Worm (Caenorhabditis elegans) whole organism, young adult: ENCODE results near the gene ZK354.8.
"Not testable (repeated sequence)": the region's sequence is repeated elsewhere in the genome, so short reads cannot be mapped to it uniquely, and the experiment has no call there.

Experiments
- B0261.1 ChIP-seq: sonication (generic microtip); optimal IDR thresholded peaks from 2 replicates; lab custom pipeline; 2016; ENCODE audit warnings: mild to moderate bottlenecking, missing genetic modification characterization, moderate library complexity, missing compliant biosample characterization
- C06A6.2 ChIP-seq: fragments of 200-800 bp; sonication (Bioruptor generic); conservative IDR thresholded peaks from 2 replicates; pipeline ENCODE4 v1.3.6; 2022; ENCODE audit warnings: missing genetic modification characterization, missing compliant biosample characterization
- D2030.7 ChIP-seq: fragments of 200-800 bp; sonication (Bioruptor generic); IDR thresholded peaks from 2 replicates; pipeline ENCODE4 v1.3.6; 2022; ENCODE audit warnings: missing genetic modification reagents, missing genetic modification characterization, missing compliant biosample characterization
- F49E8.2 ChIP-seq: sonication (generic microtip); optimal IDR thresholded peaks from 3 replicates; lab custom pipeline; 2017; ENCODE audit warnings: missing genetic modification characterization, mild to moderate bottlenecking, missing compliant biosample characterization, antibody characterized with exemption, moderate library complexity; ENCODE audit not compliant: insufficient read depth
- F57A8.1 ChIP-seq: fragments of 200-800 bp; sonication (Bioruptor generic); optimal IDR thresholded peaks from 2 replicates; lab custom pipeline; 2018; ENCODE audit warnings: mild to moderate bottlenecking, missing genetic modification characterization, moderate library complexity, missing compliant biosample characterization
- K11D2.4 ChIP-seq: fragments of 200-800 bp; sonication (Bioruptor generic); IDR thresholded peaks from 2 replicates; pipeline ENCODE4 v1.3.6; 2022; ENCODE audit warnings: missing genetic modification reagents, missing genetic modification characterization, missing compliant biosample characterization
- Y53G8AR.9 ChIP-seq: fragments of 200-800 bp; sonication (Bioruptor generic); conservative IDR thresholded peaks from 2 replicates; pipeline ENCODE4 v1.3.6; 2022; ENCODE audit warnings: missing genetic modification reagents, missing genetic modification characterization, missing compliant biosample characterization
- Y95B8A.8 ChIP-seq: fragments of 200-800 bp; sonication (Bioruptor generic); IDR thresholded peaks from 2 replicates; pipeline ENCODE4 v1.3.6; 2022; ENCODE audit warnings: missing genetic modification reagents, missing genetic modification characterization, missing compliant biosample characterization
- akir-1 ChIP-seq: fragments of 200-800 bp; sonication (Bioruptor generic); optimal IDR thresholded peaks from 2 replicates; lab custom pipeline; 2018; ENCODE audit warnings: mild to moderate bottlenecking, missing genetic modification characterization, moderate library complexity, missing compliant biosample characterization
- attf-5 ChIP-seq: fragments of 200-800 bp; sonication (Bioruptor generic); optimal IDR thresholded peaks from 2 replicates; lab custom pipeline; 2018; ENCODE audit warnings: mild to moderate bottlenecking, missing genetic modification characterization, missing compliant biosample characterization
- attf-6 ChIP-seq: fragments of 200-800 bp; sonication (Bioruptor generic); IDR thresholded peaks from 2 replicates; pipeline ENCODE4 v1.3.6; 2022; ENCODE audit warnings: missing genetic modification reagents, missing genetic modification characterization, missing compliant biosample characterization
- ceh-100 ChIP-seq: fragments of 200-800 bp; sonication (Bioruptor generic); IDR thresholded peaks from 2 replicates; pipeline ENCODE4 v1.3.6; 2022; ENCODE audit warnings: missing genetic modification reagents, missing genetic modification characterization, missing compliant biosample characterization
- ceh-40 ChIP-seq: fragments of 200-800 bp; sonication (Bioruptor generic); IDR thresholded peaks from 2 replicates; pipeline ENCODE4 v1.3.6; 2022; ENCODE audit warnings: missing genetic modification characterization, missing compliant biosample characterization
- egl-44 ChIP-seq: fragments of 200-800 bp; sonication (Bioruptor generic); IDR thresholded peaks from 2 replicates; pipeline ENCODE4 v1.3.6; 2022; ENCODE audit warnings: missing genetic modification reagents, missing genetic modification characterization, missing compliant biosample characterization
- ekl-4 ChIP-seq: fragments of 200-800 bp; sonication (Bioruptor generic); IDR thresholded peaks from 2 replicates; pipeline ENCODE4 v1.3.6; 2022; ENCODE audit warnings: missing genetic modification reagents, missing genetic modification characterization, missing compliant biosample characterization
- fkh-3 ChIP-seq: sonication (generic microtip); optimal IDR thresholded peaks from 2 replicates; lab custom pipeline; 2016; ENCODE audit warnings: mild to moderate bottlenecking, missing genetic modification characterization, missing compliant biosample characterization
- him-1 ChIP-seq: sonication (generic microtip); optimal IDR thresholded peaks from 2 replicates; lab custom pipeline; 2016; ENCODE audit warnings: missing genotype, missing genetic modification reagents, missing genetic modification characterization, missing compliant biosample characterization
- hmg-1.2 ChIP-seq: fragments of 200-800 bp; sonication (Bioruptor generic); IDR thresholded peaks from 2 replicates; pipeline ENCODE4 v1.3.6; 2022; ENCODE audit warnings: missing genetic modification reagents, missing genetic modification characterization, missing compliant biosample characterization
- hmg-20 ChIP-seq: fragments of 200-800 bp; sonication (Bioruptor generic); IDR thresholded peaks from 2 replicates; pipeline ENCODE4 v1.3.6; 2022; ENCODE audit warnings: missing genetic modification reagents, missing genetic modification characterization, missing compliant biosample characterization
- hsf-1 ChIP-seq: fragments of 200-800 bp; sonication (Bioruptor generic); IDR thresholded peaks from 2 replicates; pipeline ENCODE4 v1.3.6; 2022; ENCODE audit warnings: missing genetic modification reagents, missing genetic modification characterization, missing compliant biosample characterization
- let-607 ChIP-seq, 2 experiments: fragments of 200-800 bp in 1 of 2; sonication (Bioruptor generic) in 1 of 2; sonication (generic microtip) in 1 of 2; optimal IDR thresholded peaks; 2 replicates each; lab custom pipeline; 2016 to 2018; ENCODE audit warnings: mild to moderate bottlenecking in 2 of 2, missing compliant biosample characterization in 2 of 2, missing genetic modification characterization in 2 of 2, moderate library complexity in 2 of 2, missing genotype in 1 of 2
- lsl-1 ChIP-seq: fragments of 200-800 bp; sonication (Bioruptor generic); optimal IDR thresholded peaks from 2 replicates; lab custom pipeline; 2018; ENCODE audit warnings: mild to moderate bottlenecking, missing genetic modification characterization, moderate library complexity, missing compliant biosample characterization
- madf-8 ChIP-seq: fragments of 200-800 bp; sonication (Bioruptor generic); conservative IDR thresholded peaks from 2 replicates; pipeline ENCODE4 v1.3.6; 2022; ENCODE audit warnings: missing genetic modification reagents, missing genetic modification characterization, missing compliant biosample characterization
- mcd-1 ChIP-seq: fragments of 200-800 bp; sonication (Bioruptor generic); IDR thresholded peaks from 2 replicates; pipeline ENCODE4 v1.3.6; 2022; ENCODE audit warnings: missing genetic modification reagents, missing genetic modification characterization, missing compliant biosample characterization
- nhr-90 ChIP-seq: sonication (generic microtip); optimal IDR thresholded peaks from 2 replicates; lab custom pipeline; 2016; ENCODE audit warnings: missing genotype, mild to moderate bottlenecking, missing genetic modification characterization, missing compliant biosample characterization
- pbrm-1 ChIP-seq: fragments of 200-800 bp; sonication (Bioruptor generic); IDR thresholded peaks from 2 replicates; pipeline ENCODE4 v1.3.6; 2022; ENCODE audit warnings: missing genetic modification reagents, missing genetic modification characterization, missing compliant biosample characterization
- rcor-1 ChIP-seq: fragments of 200-800 bp; sonication (Bioruptor generic); IDR thresholded peaks from 2 replicates; pipeline ENCODE4 v1.3.6; 2022; ENCODE audit warnings: missing genetic modification reagents, missing genetic modification characterization, missing compliant biosample characterization
- rpc-1 ChIP-seq, 2 experiments: fragments of 150-350 bp in 1 of 2; sonication (generic microtip) in 1 of 2; optimal IDR thresholded peaks; 2 replicates each; lab custom pipeline; 2014 to 2018; ENCODE audit warnings: missing biosample characterization in 1 of 2, missing genetic modification characterization in 1 of 2, missing genetic modification reagents in 1 of 2, missing genotype in 1 of 2
- snpc-1.1 ChIP-seq: sonication (generic microtip); optimal IDR thresholded peaks from 2 replicates; lab custom pipeline; 2017; ENCODE audit warnings: missing genetic modification characterization, mild to moderate bottlenecking, missing compliant biosample characterization, antibody characterized with exemption, moderate library complexity, missing genotype, missing genetic modification reagents; ENCODE audit not compliant: insufficient read depth
- snpc-1.3 ChIP-seq: sonication (generic microtip); optimal IDR thresholded peaks from 2 replicates; lab custom pipeline; 2017; ENCODE audit warnings: missing genetic modification characterization, mild to moderate bottlenecking, missing compliant biosample characterization, antibody characterized with exemption, moderate library complexity, missing genotype, missing genetic modification reagents; ENCODE audit not compliant: insufficient read depth
- snpc-3.4 ChIP-seq: sonication (generic microtip); optimal IDR thresholded peaks from 2 replicates; lab custom pipeline; 2017; ENCODE audit warnings: missing genetic modification characterization, mild to moderate bottlenecking, missing compliant biosample characterization, antibody characterized with exemption, moderate library complexity, missing genotype, missing genetic modification reagents
- snpc-4 ChIP-seq, 5 experiments: fragments of 150-350 bp in 1 of 5; sonication (generic microtip) in 4 of 5; optimal IDR thresholded peaks; 2 replicates each; lab custom pipeline; 2014 to 2018; ENCODE audit warnings: missing genetic modification characterization in 5 of 5, missing biosample characterization in 3 of 5, antibody characterized with exemption in 2 of 5, mild to moderate bottlenecking in 2 of 5, missing compliant biosample characterization in 2 of 5, missing genotype in 2 of 5, moderate library complexity in 2 of 5, missing genetic modification reagents in 1 of 5
- tbp1 ChIP-seq: fragments of 200-800 bp; sonication (Bioruptor generic); optimal IDR thresholded peaks from 2 replicates; lab custom pipeline; 2018; ENCODE audit warnings: mild to moderate bottlenecking, missing genetic modification characterization, missing compliant biosample characterization
- unc-130 ChIP-seq: sonication (generic microtip); optimal IDR thresholded peaks from 2 replicates; lab custom pipeline; 2016; ENCODE audit warnings: missing genetic modification reagents, missing genetic modification characterization, missing compliant biosample characterization
- unc-62 ChIP-seq: fragments of 150-350 bp; optimal IDR thresholded peaks from 2 replicates; lab custom pipeline; 2014; ENCODE audit warnings: missing biosample characterization, missing genetic modification reagents, missing genetic modification characterization
- zim-3 ChIP-seq: sonication (generic microtip); optimal IDR thresholded peaks from 2 replicates; lab custom pipeline; 2017; ENCODE audit warnings: mild to moderate bottlenecking, missing genetic modification characterization, moderate library complexity, missing compliant biosample characterization
- ztf-22 ChIP-seq: fragments of 200-800 bp; sonication (Bioruptor generic); optimal IDR thresholded peaks from 2 replicates; lab custom pipeline; 2018; ENCODE audit warnings: mild to moderate bottlenecking, missing genetic modification characterization, moderate library complexity, missing compliant biosample characterization

Gene ZK354.8

DNA sequence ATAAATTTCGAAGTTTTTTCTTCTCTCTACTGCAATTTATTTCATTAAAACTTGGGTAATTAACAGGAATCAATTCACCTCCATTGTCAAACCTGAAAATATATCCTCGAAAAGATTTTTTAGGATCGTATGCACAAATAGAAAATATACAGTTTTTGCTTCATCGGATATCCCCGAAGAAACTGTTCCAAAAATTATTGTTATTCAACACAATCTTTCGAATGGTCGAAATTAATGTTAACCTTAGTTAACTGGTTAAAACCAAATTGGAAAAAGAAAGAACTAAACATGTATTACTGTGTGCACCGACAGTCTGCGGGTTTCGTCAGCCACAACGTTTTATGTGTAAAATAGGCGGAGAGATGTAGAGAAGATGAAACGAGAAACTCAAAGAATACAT, 11.2 kb upstream of the ZK354.8 start:
- TF ChIP-seq fkh-3 (tag; lab: Kevin White, UChicago) (no peak), Y95B8A.8 (GFP tag; lab: Robert Waterston, UW) (0 out of 2 replicates have a peak, but pooled peaks have one; percentile 36), ceh-40 (GFP tag; lab: Robert Waterston, UW) (no peak), pbrm-1 (peak; percentile 85), nhr-90 (tag; lab: Kevin White, UChicago) (no peak), Y53G8AR.9 (GFP tag; lab: Robert Waterston, UW) (0 out of 2 replicates have a peak, but pooled peaks have one; percentile 40), him-1 (tag; lab: Kevin White, UChicago) (peak; percentile 44), rcor-1 (GFP tag; lab: Robert Waterston, UW) (peak; percentile 82), lsl-1 (GFP tag; lab: Kevin White, UChicago) (peak; percentile 40), F49E8.2 (peak; percentile 45), attf-5 (GFP tag; lab: Kevin White, UChicago) (no peak), snpc-1.1 (peak; percentile 94), tbp1 (GFP tag; lab: Kevin White, UChicago) (peak; percentile 78), ceh-100 (GFP tag; lab: Robert Waterston, UW) (peak; percentile 62), snpc-3.4 (peak; percentile 75), egl-44 (GFP tag; lab: Robert Waterston, UW) (no peak), rpc-1 (optimal IDR thresholded peaks at IDR 0.05; lab: Kevin White, UChicago) (no peak), rpc-1 (tag; optimal IDR thresholded peaks at IDR 0.05; lab: Kevin White, UChicago) (no peak), snpc-4 (GFP tag; optimal IDR thresholded peaks at IDR 0.05; lab: Kevin White, UChicago) (peak; percentile 94), snpc-4 (tag; optimal IDR thresholded peaks at IDR 0.05; lab: Kevin White, UChicago) (peak; percentile 93 to 99 (median 98)), attf-6 (peak; percentile 97), ztf-22 (GFP tag; lab: Kevin White, UChicago) (no peak), mcd-1 (GFP tag; lab: Robert Waterston, UW) (peak; percentile 51; the same call in 1 of the 2 replicates), madf-8 (GFP tag; lab: Robert Waterston, UW) (0 out of 2 replicates have a peak, but pooled peaks have one; percentile 23), B0261.1 (tag; lab: Kevin White, UChicago) (peak; percentile 4), ekl-4 (GFP tag; lab: Robert Waterston, UW) (peak; percentile 63), akir-1 (no peak), hmg-1.2 (GFP tag; lab: Robert Waterston, UW) (peak; percentile 88), snpc-1.3 (peak; percentile 75), hsf-1 (GFP tag; lab: Robert Waterston, UW) (no peak; the same call in 1 of the 2 replicates), D2030.7 (GFP tag; lab: Robert Waterston, UW) (peak; percentile 94), K11D2.4 (no peak), hmg-20 (GFP tag; lab: Robert Waterston, UW) (peak; percentile 28; the same call in 1 of the 2 replicates)
- TF ChIP-seq, all 124 proteins: peak for 21

DNA sequence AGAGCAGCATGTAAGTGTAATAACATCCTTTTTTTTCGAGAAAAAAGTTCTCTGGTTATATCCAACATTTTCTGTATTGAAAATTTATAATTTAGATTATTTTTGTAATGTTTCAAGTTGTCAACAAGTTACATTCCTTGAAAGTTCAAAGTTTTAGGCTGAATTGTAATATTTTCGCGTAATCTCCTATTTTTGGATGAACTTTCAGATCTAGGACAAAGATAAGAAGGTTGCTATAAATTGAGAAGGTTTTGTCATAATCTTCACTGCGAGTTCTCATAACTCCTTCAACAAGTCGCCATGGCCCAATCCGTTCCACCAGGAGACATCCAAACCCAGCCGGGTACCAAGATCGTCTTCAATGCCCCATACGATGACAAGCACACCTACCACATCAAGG, 10.3 kb upstream of the ZK354.8 start, which contains the start of gene msp-65:
TSS of gene msp-65 (plus strand) at position 301 of the 400 bp plus-strand sequence.
- not testable (repeated sequence) for TF ChIP-seq F57A8.1 (GFP tag; lab: Kevin White, UChicago); zim-3 (tag; lab: Kevin White, UChicago); C06A6.2

DNA sequence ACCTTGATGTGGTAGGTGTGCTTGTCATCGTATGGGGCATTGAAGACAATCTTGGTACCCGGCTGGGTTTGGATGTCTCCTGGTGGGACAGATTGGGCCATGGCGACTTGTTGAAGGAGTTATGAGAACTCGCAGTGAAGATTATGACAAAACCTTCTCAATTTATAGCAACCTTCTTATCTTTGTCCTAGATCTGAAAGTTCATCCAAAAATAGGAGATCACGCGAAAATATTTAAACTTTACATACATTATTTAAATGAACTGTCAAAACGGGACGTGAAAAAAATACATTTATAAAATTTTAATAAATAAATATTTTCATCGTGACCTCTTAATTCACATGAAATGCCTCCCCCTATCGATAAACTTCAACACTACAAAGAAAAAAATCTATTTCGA, 7.1 kb upstream of the ZK354.8 start, which contains the start of the genes msp-59 and ZK354.2:
TSS of gene msp-59 (minus strand) at position 101 of the 400 bp plus-strand sequence.
TSS of gene ZK354.2 (plus strand) at position 395 of the 400 bp plus-strand sequence.
- not testable (repeated sequence) for TF ChIP-seq let-607 (tag; optimal IDR thresholded peaks at IDR 0.05; lab: Kevin White, UChicago); unc-130 (GFP tag; lab: Kevin White, UChicago); unc-62 (GFP tag; lab: Kevin White, UChicago)
